Worm (Caenorhabditis elegans): ENCODE measurements around the gene fbxb-75.

- no peak for TF ChIP-seq aly-1 (tag; optimal IDR thresholded peaks at IDR 0.05)
- TF ChIP-seq flt-1 (GFP tag; IDR thresholded peaks at IDR 0.05): no peak
- TF ChIP-seq scrt-1 (GFP tag; IDR thresholded peaks at IDR 0.05): no peak
- TF ChIP-seq sea-1 (GFP tag; conservative IDR thresholded peaks at IDR 0.05): no peak
Measured at ce11 chrIV:4393942-4394460, 47.0 kb downstream of the fbxb-75 start, which contains the start of gene ell-1.

Data from whole organism, early embryonic.